Worm (Caenorhabditis elegans) whole organism, late embryonic: Measurements from ENCODE around the gene K07B1.4.

Source experiments
- C08G9.2 ChIP-seq: sonication (generic microtip); optimal IDR thresholded peaks from 2 replicates; lab custom pipeline; 2016; ENCODE audit warnings: mild to moderate bottlenecking, missing genetic modification characterization, moderate library complexity, missing compliant biosample characterization
- C38D4.7 ChIP-seq: fragments of 200-800 bp; sonication (Bioruptor generic); optimal IDR thresholded peaks from 2 replicates; lab custom pipeline; 2018; ENCODE audit warnings: mild to moderate bottlenecking, missing genetic modification characterization, moderate library complexity, missing compliant biosample characterization
- F13H6.1 ChIP-seq: sonication (generic microtip); optimal IDR thresholded peaks from 2 replicates; lab custom pipeline; 2016; ENCODE audit warnings: missing genetic modification characterization, missing compliant biosample characterization
- K02D7.2 ChIP-seq: sonication (generic microtip); optimal IDR thresholded peaks from 2 replicates; lab custom pipeline; 2017; ENCODE audit warnings: mild to moderate bottlenecking, missing genetic modification characterization, missing compliant biosample characterization
- K09A11.1 ChIP-seq: sonication (generic microtip); optimal IDR thresholded peaks from 2 replicates; lab custom pipeline; 2017; ENCODE audit warnings: antibody characterized with exemption, mild to moderate bottlenecking, missing genetic modification characterization, missing compliant biosample characterization; ENCODE audit not compliant: insufficient read depth
- Y22D7AL.16 ChIP-seq: sonication (generic microtip); optimal IDR thresholded peaks from 2 replicates; lab custom pipeline; 2016; ENCODE audit warnings: missing genetic modification characterization, missing compliant biosample characterization
- ama-1 ChIP-seq: fragments of 150-350 bp; optimal IDR thresholded peaks from 2 replicates; lab custom pipeline; 2014
- ceh-22 ChIP-seq: sonication (generic microtip); optimal IDR thresholded peaks from 2 replicates; lab custom pipeline; 2017; ENCODE audit warnings: missing biosample characterization, missing genetic modification characterization
- ceh-34 ChIP-seq: sonication (generic microtip); optimal IDR thresholded peaks from 2 replicates; lab custom pipeline; 2016; ENCODE audit warnings: mild to moderate bottlenecking, missing genetic modification characterization, missing compliant biosample characterization
- ceh-45 ChIP-seq: fragments of 200-800 bp; sonication (Bioruptor generic); IDR thresholded peaks from 2 replicates; pipeline ENCODE4 v1.3.6; 2022; ENCODE audit warnings: missing genetic modification reagents, missing genetic modification characterization, missing compliant biosample characterization
- ceh-48 ChIP-seq: sonication (generic microtip); optimal IDR thresholded peaks from 2 replicates; lab custom pipeline; 2016; ENCODE audit warnings: missing genetic modification characterization, inconsistent platforms, missing compliant biosample characterization
- ceh-9 ChIP-seq: sonication (generic microtip); optimal IDR thresholded peaks from 2 replicates; lab custom pipeline; 2016; ENCODE audit warnings: mild to moderate bottlenecking, missing genetic modification characterization, inconsistent platforms, missing compliant biosample characterization
- dmd-4 ChIP-seq: sonication (generic microtip); optimal IDR thresholded peaks from 2 replicates; lab custom pipeline; 2016; ENCODE audit warnings: borderline replicate concordance, missing genetic modification characterization, missing compliant biosample characterization
- dve-1 ChIP-seq: sonication (generic microtip); optimal IDR thresholded peaks from 2 replicates; lab custom pipeline; 2017; ENCODE audit warnings: antibody characterized with exemption, mild to moderate bottlenecking, missing genetic modification characterization, missing compliant biosample characterization
- elt-2 ChIP-seq: sonication (generic microtip); optimal IDR thresholded peaks from 2 replicates; lab custom pipeline; 2016; ENCODE audit warnings: missing genetic modification reagents, missing genetic modification characterization, missing compliant biosample characterization
- elt-4 ChIP-seq: sonication (generic microtip); optimal IDR thresholded peaks from 2 replicates; lab custom pipeline; 2016; ENCODE audit warnings: missing genetic modification characterization, missing compliant biosample characterization
- ets-4 ChIP-seq: sonication (generic microtip); optimal IDR thresholded peaks from 2 replicates; lab custom pipeline; 2016; ENCODE audit warnings: missing genetic modification characterization, missing compliant biosample characterization
- fax-1 ChIP-seq: sonication (generic microtip); optimal IDR thresholded peaks from 2 replicates; lab custom pipeline; 2016; ENCODE audit warnings: missing genotype, missing genetic modification characterization, missing compliant biosample characterization
- fkh-10 ChIP-seq: fragments of 150-350 bp; optimal IDR thresholded peaks from 2 replicates; lab custom pipeline; 2014; ENCODE audit warnings: missing biosample characterization, missing genetic modification reagents, missing genetic modification characterization
- fkh-6 ChIP-seq: sonication (generic microtip); optimal IDR thresholded peaks from 2 replicates; lab custom pipeline; 2016; ENCODE audit warnings: missing genetic modification characterization, missing compliant biosample characterization
- gmeb-2 ChIP-seq: sonication (generic microtip); optimal IDR thresholded peaks from 2 replicates; lab custom pipeline; 2016; ENCODE audit warnings: missing genetic modification characterization, inconsistent platforms, missing compliant biosample characterization
- hlh-13 ChIP-seq: fragments of 200-800 bp; sonication (Bioruptor generic); optimal IDR thresholded peaks from 2 replicates; lab custom pipeline; 2018; ENCODE audit warnings: mild to moderate bottlenecking, missing genetic modification characterization, missing compliant biosample characterization
- hlh-15 ChIP-seq: sonication (generic microtip); optimal IDR thresholded peaks from 2 replicates; lab custom pipeline; 2016; ENCODE audit warnings: missing genetic modification characterization, missing compliant biosample characterization
- hlh-30 ChIP-seq: sonication (generic microtip); optimal IDR thresholded peaks from 2 replicates; lab custom pipeline; 2017; ENCODE audit warnings: antibody characterized with exemption, missing genetic modification characterization, missing compliant biosample characterization; ENCODE audit not compliant: insufficient read depth
- nfya-1 ChIP-seq: sonication (generic microtip); optimal IDR thresholded peaks from 2 replicates; lab custom pipeline; 2017; ENCODE audit warnings: missing genetic modification characterization, mild to moderate bottlenecking, missing compliant biosample characterization, antibody characterized with exemption, moderate library complexity
- odd-2 ChIP-seq: sonication (generic microtip); optimal IDR thresholded peaks from 2 replicates; lab custom pipeline; 2017; ENCODE audit warnings: antibody characterized with exemption, mild to moderate bottlenecking, missing genetic modification characterization, missing compliant biosample characterization
- pag-3 ChIP-seq: sonication (generic microtip); optimal IDR thresholded peaks from 2 replicates; lab custom pipeline; 2016; ENCODE audit warnings: missing compliant biosample characterization, missing genetic modification characterization, borderline replicate concordance
- pat-9 ChIP-seq: fragments of 200-800 bp; sonication (Bioruptor generic); optimal IDR thresholded peaks from 2 replicates; lab custom pipeline; 2018; ENCODE audit warnings: mild to moderate bottlenecking, missing genetic modification characterization, moderate library complexity, missing compliant biosample characterization
- pax-1 ChIP-seq: fragments of 150-350 bp; optimal IDR thresholded peaks from 2 replicates; lab custom pipeline; 2014; ENCODE audit warnings: missing biosample characterization, missing genetic modification characterization
- pha-2 ChIP-seq: sonication (generic microtip); optimal IDR thresholded peaks from 2 replicates; lab custom pipeline; 2017; ENCODE audit warnings: mild to moderate bottlenecking, missing genetic modification characterization, missing compliant biosample characterization
- pha-4 ChIP-seq: fragments of 150-350 bp; optimal IDR thresholded peaks from 2 replicates; lab custom pipeline; 2018; ENCODE audit warnings: missing biosample characterization, missing genetic modification reagents, missing genetic modification characterization
- pqm-1 ChIP-seq: sonication (generic microtip); optimal IDR thresholded peaks from 2 replicates; lab custom pipeline; 2016; ENCODE audit warnings: missing genetic modification characterization, missing compliant biosample characterization
- ref-2 ChIP-seq: sonication (generic microtip); optimal IDR thresholded peaks from 2 replicates; lab custom pipeline; 2016; ENCODE audit warnings: missing genetic modification characterization, missing compliant biosample characterization
- sox-2 ChIP-seq: fragments of 200-800 bp; sonication (Bioruptor generic); IDR thresholded peaks from 2 replicates; pipeline ENCODE4 v1.3.6; 2022; ENCODE audit warnings: missing genetic modification reagents, missing genetic modification characterization, missing compliant biosample characterization
- tbx-2 ChIP-seq: sonication (generic microtip); optimal IDR thresholded peaks from 2 replicates; lab custom pipeline; 2016; ENCODE audit warnings: missing genetic modification characterization, missing compliant biosample characterization
- tbx-7 ChIP-seq: sonication (generic microtip); optimal IDR thresholded peaks from 2 replicates; lab custom pipeline; 2016; ENCODE audit warnings: missing genotype, missing genetic modification characterization, missing compliant biosample characterization
- ttx-3 ChIP-seq: sonication (generic microtip); optimal IDR thresholded peaks from 2 replicates; lab custom pipeline; 2016; ENCODE audit warnings: missing genetic modification reagents, missing genetic modification characterization, missing compliant biosample characterization
- unc-55 ChIP-seq: sonication (generic microtip); optimal IDR thresholded peaks from 2 replicates; lab custom pipeline; 2017; ENCODE audit warnings: missing biosample characterization, missing genetic modification reagents, missing genetic modification characterization

The K07B1.4 gene

DNA sequence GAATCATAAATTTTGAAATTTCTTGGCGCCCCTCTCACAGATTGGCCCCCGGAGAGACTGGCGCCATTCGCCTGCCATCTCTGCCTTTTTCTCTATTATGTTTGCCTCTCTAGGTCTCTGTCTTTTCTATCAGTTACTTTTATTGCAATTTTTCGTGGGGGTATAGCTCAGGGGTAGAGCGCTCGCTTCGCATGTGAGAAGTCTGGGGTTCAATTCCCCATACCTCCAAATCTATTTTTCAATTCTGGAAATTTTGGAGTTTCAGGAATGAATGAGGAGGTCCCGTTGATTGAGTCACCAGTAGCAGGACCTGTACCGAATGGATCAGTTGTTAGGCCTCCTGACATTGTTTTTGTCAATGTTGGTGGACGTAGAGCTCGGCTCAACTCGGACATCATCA, 10.7 kb upstream of the K07B1.4 start, which contains the start of gene kvs-3 (continued):
- TF ChIP-seq pat-9 (tag; lab: Kevin White, UChicago): peak; percentile 43
- peak; percentile 32 for TF ChIP-seq fkh-6 (tag; lab: Kevin White, UChicago)
- TF ChIP-seq nfya-1 (tag; lab: Kevin White, UChicago): peak; percentile 32
- TF ChIP-seq fax-1 (tag; lab: Kevin White, UChicago): no peak
- TF ChIP-seq elt-2: peak; percentile 34
- TF ChIP-seq ceh-9 (tag; lab: Kevin White, UChicago): peak; percentile 17
- no peak for TF ChIP-seq ttx-3
- peak; percentile 50 for TF ChIP-seq C08G9.2 (tag; lab: Kevin White, UChicago)
- TF ChIP-seq hlh-30 (tag; lab: Kevin White, UChicago): no peak
- peak; percentile 0 for TF ChIP-seq tbx-2
- TF ChIP-seq hlh-13: peak; percentile 13
- no peak for TF ChIP-seq Y22D7AL.16 (tag; lab: Kevin White, UChicago)
- TF ChIP-seq ceh-22: no peak
- no peak for TF ChIP-seq hlh-15 (tag; lab: Kevin White, UChicago)
- peak; percentile 3 for TF ChIP-seq ceh-34

DNA sequence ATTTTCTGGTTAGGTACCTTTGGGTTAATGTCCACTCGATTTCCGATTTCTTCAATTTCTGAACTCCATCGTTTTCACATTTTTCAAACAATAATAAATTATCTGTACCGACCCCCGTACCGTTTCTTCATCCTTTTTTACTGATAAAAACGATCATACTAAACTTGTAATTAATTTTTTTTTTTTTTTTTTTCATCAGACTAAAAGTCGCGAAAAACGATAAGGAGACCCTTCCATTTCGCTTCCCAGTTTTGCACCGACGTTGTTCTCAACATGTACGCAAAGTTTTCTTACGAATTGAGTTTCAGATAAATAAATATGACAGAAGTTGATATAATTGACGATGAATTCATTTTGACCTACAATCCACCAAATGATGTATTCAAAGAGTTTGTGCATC, 7.6 kb upstream of the K07B1.4 start, which contains the start of gene F44A2.7:
Gene F44A2.7 (plus strand): TSS at position 301 of the 400 bp plus-strand sequence.
- TF ChIP-seq pag-3 (tag; lab: Kevin White, UChicago): no peak
- TF ChIP-seq odd-2: no peak
- no peak for TF ChIP-seq C38D4.7
- no peak for TF ChIP-seq ref-2 (tag; lab: Kevin White, UChicago)
- no peak for TF ChIP-seq unc-55
- TF ChIP-seq fax-1 (tag; lab: Kevin White, UChicago): no peak
- no peak for TF ChIP-seq pha-4 (tag; lab: Kevin White, UChicago)
- no peak for TF ChIP-seq C08G9.2 (tag; lab: Kevin White, UChicago)
- TF ChIP-seq ets-4 (tag; lab: Kevin White, UChicago): no peak
- no peak for TF ChIP-seq elt-2
- no peak for TF ChIP-seq ttx-3
- TF ChIP-seq tbx-7 (tag; lab: Kevin White, UChicago): no peak
- no peak for TF ChIP-seq dve-1 (tag; lab: Kevin White, UChicago)
- no peak for TF ChIP-seq ceh-9 (tag; lab: Kevin White, UChicago)
- TF ChIP-seq F13H6.1: no peak

DNA sequence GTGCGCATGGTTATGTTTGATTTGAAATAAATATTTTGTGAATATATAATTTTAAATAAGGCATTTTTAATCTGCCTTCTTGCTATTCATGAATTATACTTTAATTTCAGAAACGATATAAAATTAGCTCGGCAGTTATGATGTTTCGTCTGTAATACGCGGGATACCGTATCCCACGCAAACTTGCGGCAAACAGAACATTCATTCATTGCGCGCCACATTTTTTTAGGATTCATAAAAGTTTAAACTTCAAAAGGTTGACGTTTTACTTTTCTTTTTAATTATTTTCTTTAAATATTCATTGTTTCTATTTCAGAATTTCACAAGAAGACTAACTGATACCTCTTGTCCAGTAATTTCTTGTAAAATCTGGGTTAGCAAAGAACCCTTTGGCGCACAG, 5.9 kb upstream of the K07B1.4 start, which contains the start of gene tag-153:
Gene tag-153 (plus strand): TSS at position 200 of the 400 bp plus-strand sequence.
- TF ChIP-seq pha-2 (tag; lab: Kevin White, UChicago) (no peak), ceh-34 (no peak), odd-2 (no peak), fkh-10 (GFP tag; lab: Kevin White, UChicago) (no peak), gmeb-2 (tag; lab: Kevin White, UChicago) (no peak), dmd-4 (tag; lab: Kevin White, UChicago) (no peak), K02D7.2 (tag; lab: Kevin White, UChicago) (no peak), ama-1 (lab: Kevin White, UChicago) (no peak), ceh-48 (tag; lab: Kevin White, UChicago) (no peak), hlh-30 (tag; lab: Kevin White, UChicago) (no peak), sox-2 (GFP tag; lab: Robert Waterston, UW) (no peak), ceh-45 (no peak), pax-1 (tag; lab: Kevin White, UChicago) (no peak), elt-4 (tag; lab: Kevin White, UChicago) (no peak), pat-9 (tag; lab: Kevin White, UChicago) (no peak), fkh-6 (tag; lab: Kevin White, UChicago) (no peak), dve-1 (tag; lab: Kevin White, UChicago) (no peak), tbx-2 (no peak), K09A11.1 (tag; lab: Kevin White, UChicago) (no peak), pqm-1 (tag; lab: Kevin White, UChicago) (no peak)
